ENCODE assay signal across 1 fruit fly cellular context in genomic region chr2L:2750337-2751084, dm6.
A peak's percentile ranks its signal among the peaks of the same experiment; 100 is the strongest.
TF ChIP-seq lines count a peak whose summit lies in the region.

No protein-coding gene starts in this region.

TF ChIP-seq in whole organism, embryonic, 481 proteins besides CTCF, POLR2A, EP300 and RAD21 (continued from another document and continues in another):
- TF ChIP-seq CG3838 (GFP tag; optimal IDR thresholded peaks at IDR 0.05; lab: Kevin White, UChicago): peak; percentile 71
- TF ChIP-seq Kr (GFP tag; optimal IDR thresholded peaks at IDR 0.05; lab: Kevin White, UChicago): no peak
- TF ChIP-seq D19A (tag; optimal IDR thresholded peaks at IDR 0.05; lab: Kevin White, UChicago): peak; percentile 93
- peak; percentile 63 for TF ChIP-seq CG5245 (GFP tag; optimal IDR thresholded peaks at IDR 0.05; lab: Kevin White, UChicago)
- TF ChIP-seq zen (tag; optimal IDR thresholded peaks at IDR 0.05; lab: Kevin White, UChicago): peak; percentile 75
- peak; percentile 72 for TF ChIP-seq CG12219 (GFP tag; optimal IDR thresholded peaks at IDR 0.05; lab: Kevin White, UChicago)
- TF ChIP-seq CG12744 (GFP tag; optimal IDR thresholded peaks at IDR 0.05; lab: Kevin White, UChicago): peak; percentile 65
- peak; percentile 80 for TF ChIP-seq nau (GFP tag; optimal IDR thresholded peaks at IDR 0.05; lab: Kevin White, UChicago)
- TF ChIP-seq CG1792 (GFP tag; optimal IDR thresholded peaks at IDR 0.05; lab: Kevin White, UChicago): peak; percentile 75
- no peak for TF ChIP-seq CG7372 (GFP tag; IDR thresholded peaks at IDR 0.05; lab: Robert Waterston, UW)
- no peak for TF ChIP-seq aop (GFP tag; IDR thresholded peaks at IDR 0.05; lab: Robert Waterston, UW)
- TF ChIP-seq otp (GFP tag; IDR thresholded peaks at IDR 0.05; lab: Robert Waterston, UW): no peak
- peak; percentile 63 for TF ChIP-seq pho (GFP tag; optimal IDR thresholded peaks at IDR 0.05; lab: Kevin White, UChicago)
- no peak for TF ChIP-seq vvl (GFP tag; IDR thresholded peaks at IDR 0.05; lab: Robert Waterston, UW)
- TF ChIP-seq crp (GFP tag; optimal IDR thresholded peaks at IDR 0.05; lab: Kevin White, UChicago): peak in 1 of 2 experiments; percentile 16
- peak; percentile 59 for TF ChIP-seq fd64A (GFP tag; optimal IDR thresholded peaks at IDR 0.05; lab: Kevin White, UChicago)
- TF ChIP-seq CG2712 (tag; optimal IDR thresholded peaks at IDR 0.05; lab: Kevin White, UChicago): peak; percentile 87
- peak; percentile 57 for TF ChIP-seq CG9437 (GFP tag; optimal IDR thresholded peaks at IDR 0.05; lab: Kevin White, UChicago)
- TF ChIP-seq Tbp (GFP tag; optimal IDR thresholded peaks at IDR 0.05; lab: Kevin White, UChicago): no peak
- peak; percentile 76 for TF ChIP-seq CG6854 (GFP tag; optimal IDR thresholded peaks at IDR 0.05; lab: Kevin White, UChicago)
- TF ChIP-seq sim (GFP tag; IDR thresholded peaks at IDR 0.05; lab: Robert Waterston, UW): no peak
- no peak for TF ChIP-seq ci (GFP tag; IDR thresholded peaks at IDR 0.05; lab: Robert Waterston, UW)
- peak; percentile 73 for TF ChIP-seq CG4820 (GFP tag; optimal IDR thresholded peaks at IDR 0.05; lab: Kevin White, UChicago)
- TF ChIP-seq CG9215 (GFP tag; IDR thresholded peaks at IDR 0.05; lab: Robert Waterston, UW): no peak
- TF ChIP-seq sob (GFP tag; IDR thresholded peaks at IDR 0.05; lab: Robert Waterston, UW): no peak
- TF ChIP-seq Hmx (GFP tag; optimal IDR thresholded peaks at IDR 0.05; lab: Kevin White, UChicago): peak; percentile 16
- peak; percentile 57 for TF ChIP-seq dmrt11E (tag; optimal IDR thresholded peaks at IDR 0.05; lab: Kevin White, UChicago)
- no peak for TF ChIP-seq ro (GFP tag; IDR thresholded peaks at IDR 0.05; lab: Robert Waterston, UW)
- TF ChIP-seq CG4707 (GFP tag; optimal IDR thresholded peaks at IDR 0.05; lab: Kevin White, UChicago): peak; percentile 30
- peak; percentile 76 for TF ChIP-seq CG34376 (GFP tag; optimal IDR thresholded peaks at IDR 0.05; lab: Kevin White, UChicago)
- peak; percentile 67 for TF ChIP-seq Asciz (GFP tag; optimal IDR thresholded peaks at IDR 0.05; lab: Kevin White, UChicago)
- no peak for TF ChIP-seq klu (GFP tag; IDR thresholded peaks at IDR 0.05; lab: Robert Waterston, UW)
- TF ChIP-seq hth (optimal IDR thresholded peaks at IDR 0.05; lab: Kevin White, UChicago): no peak
- no peak for TF ChIP-seq inv (GFP tag; IDR thresholded peaks at IDR 0.05; lab: Robert Waterston, UW; ENCODE audit: partially characterized antibody)
- TF ChIP-seq CG1603 (tag; optimal IDR thresholded peaks at IDR 0.05; lab: Kevin White, UChicago): peak; percentile 75
- peak; percentile 72 for TF ChIP-seq Six4 (GFP tag; optimal IDR thresholded peaks at IDR 0.05; lab: Kevin White, UChicago)
- TF ChIP-seq CG7928 (GFP tag; optimal IDR thresholded peaks at IDR 0.05; lab: Kevin White, UChicago): peak; percentile 61
- TF ChIP-seq NFAT (GFP tag; IDR thresholded peaks at IDR 0.05; lab: Robert Waterston, UW): no peak
- peak; percentile 81 for TF ChIP-seq CG10209 (GFP tag; optimal IDR thresholded peaks at IDR 0.05; lab: Kevin White, UChicago)
- TF ChIP-seq Bteb2 (GFP tag; optimal IDR thresholded peaks at IDR 0.05; lab: Kevin White, UChicago): peak; percentile 73
- TF ChIP-seq CG6254 (GFP tag; optimal IDR thresholded peaks at IDR 0.05; lab: Kevin White, UChicago): peak; percentile 20
- TF ChIP-seq tup (GFP tag; optimal IDR thresholded peaks at IDR 0.05; lab: Kevin White, UChicago): peak; percentile 70
- TF ChIP-seq dysf (GFP tag; IDR thresholded peaks at IDR 0.05; lab: Robert Waterston, UW): no peak
- TF ChIP-seq slou (GFP tag; optimal IDR thresholded peaks at IDR 0.05; lab: Kevin White, UChicago): peak; percentile 25
- TF ChIP-seq fd3F (GFP tag; optimal IDR thresholded peaks at IDR 0.05; lab: Kevin White, UChicago): peak; percentile 68
- peak; percentile 52 for TF ChIP-seq Sox102F (GFP tag; optimal IDR thresholded peaks at IDR 0.05; lab: Kevin White, UChicago)
- TF ChIP-seq CG1647 (GFP tag; optimal IDR thresholded peaks at IDR 0.05; lab: Kevin White, UChicago): peak; percentile 77
- TF ChIP-seq ap (GFP tag; IDR thresholded peaks at IDR 0.05; lab: Robert Waterston, UW): no peak
- TF ChIP-seq Blimp-1 (GFP tag; optimal IDR thresholded peaks at IDR 0.05; lab: Kevin White, UChicago): peak; percentile 72
- TF ChIP-seq Neu2 (GFP tag; optimal IDR thresholded peaks at IDR 0.05; lab: Kevin White, UChicago; ENCODE audit: borderline replicate concordance): peak; percentile 0
- peak; percentile 84 for TF ChIP-seq CG17359 (tag; optimal IDR thresholded peaks at IDR 0.05; lab: Kevin White, UChicago)
- TF ChIP-seq pfk (GFP tag; optimal IDR thresholded peaks at IDR 0.05; lab: Kevin White, UChicago): peak; percentile 9
- no peak for TF ChIP-seq esg (GFP tag; conservative IDR thresholded peaks at IDR 0.05; lab: Robert Waterston, UW)
- peak; percentile 67 for TF ChIP-seq disco-r (GFP tag; optimal IDR thresholded peaks at IDR 0.05; lab: Kevin White, UChicago)
- no peak for TF ChIP-seq Bgb (GFP tag; IDR thresholded peaks at IDR 0.05; lab: Robert Waterston, UW; ENCODE audit: partially characterized antibody)
- peak; percentile 33 for TF ChIP-seq CG33557 (GFP tag; optimal IDR thresholded peaks at IDR 0.05; lab: Kevin White, UChicago)
- TF ChIP-seq repo (GFP tag; optimal IDR thresholded peaks at IDR 0.05; lab: Kevin White, UChicago): peak; percentile 60
- peak; percentile 63 for TF ChIP-seq CG12659 (GFP tag; optimal IDR thresholded peaks at IDR 0.05; lab: Kevin White, UChicago)
- peak; percentile 81 for TF ChIP-seq CG1233 (GFP tag; optimal IDR thresholded peaks at IDR 0.05; lab: Kevin White, UChicago)
- TF ChIP-seq Ets65A (GFP tag; lab: Kevin White, UChicago): peak; percentile 98
- peak; percentile 83 for TF ChIP-seq mam (GFP tag; optimal IDR thresholded peaks at IDR 0.05; lab: Kevin White, UChicago)
- TF ChIP-seq lbe (GFP tag; optimal IDR thresholded peaks at IDR 0.05; lab: Kevin White, UChicago): no peak
- TF ChIP-seq CG34224 (GFP tag; IDR thresholded peaks at IDR 0.05; lab: Robert Waterston, UW; ENCODE audit: partially characterized antibody): no peak
- TF ChIP-seq hbn (GFP tag; IDR thresholded peaks at IDR 0.05; lab: Robert Waterston, UW; ENCODE audit: partially characterized antibody): no peak
- TF ChIP-seq nerfin-1 (tag; optimal IDR thresholded peaks at IDR 0.05; lab: Kevin White, UChicago): peak; percentile 46
- TF ChIP-seq Hr39 (optimal IDR thresholded peaks at IDR 0.05; lab: Kevin White, UChicago): no peak
- no peak for TF ChIP-seq wor (GFP tag; IDR thresholded peaks at IDR 0.05; lab: Robert Waterston, UW)
- no peak for TF ChIP-seq ken (GFP tag; IDR thresholded peaks at IDR 0.05; lab: Robert Waterston, UW)
- TF ChIP-seq unpg (GFP tag; optimal IDR thresholded peaks at IDR 0.05; lab: Kevin White, UChicago): peak; percentile 78
- TF ChIP-seq CG2678 (tag; optimal IDR thresholded peaks at IDR 0.05; lab: Kevin White, UChicago): peak; percentile 91
- TF ChIP-seq wdn (GFP tag; IDR thresholded peaks at IDR 0.05; lab: Robert Waterston, UW): no peak
- no peak for TF ChIP-seq Elba2 (GFP tag; optimal IDR thresholded peaks at IDR 0.05; lab: Kevin White, UChicago)
- peak; percentile 87 for TF ChIP-seq CG7839 (tag; optimal IDR thresholded peaks at IDR 0.05; lab: Kevin White, UChicago)
- TF ChIP-seq psq (GFP tag; optimal IDR thresholded peaks at IDR 0.05; lab: Kevin White, UChicago): peak; percentile 33
- TF ChIP-seq Atf3 (GFP tag; optimal IDR thresholded peaks at IDR 0.05; lab: Kevin White, UChicago): peak; percentile 77
- no peak for TF ChIP-seq Ada2b (GFP tag; IDR thresholded peaks at IDR 0.05; lab: Robert Waterston, UW)
- TF ChIP-seq CG5180 (GFP tag; optimal IDR thresholded peaks at IDR 0.05; lab: Kevin White, UChicago): peak; percentile 63
- TF ChIP-seq YL-1 (GFP tag; optimal IDR thresholded peaks at IDR 0.05; lab: Kevin White, UChicago): peak; percentile 51
- no peak for TF ChIP-seq Sry-β (GFP tag; optimal IDR thresholded peaks at IDR 0.05; lab: Kevin White, UChicago)
- no peak for TF ChIP-seq CG2889 (GFP tag; IDR thresholded peaks at IDR 0.05; lab: Robert Waterston, UW)
- TF ChIP-seq CG33213 (GFP tag; optimal IDR thresholded peaks at IDR 0.05; lab: Kevin White, UChicago): peak; percentile 72
- TF ChIP-seq CG15269 (tag; optimal IDR thresholded peaks at IDR 0.05; lab: Kevin White, UChicago): peak; percentile 89
- TF ChIP-seq dpn (GFP tag; optimal IDR thresholded peaks at IDR 0.05; lab: Kevin White, UChicago): peak; percentile 85 to 87
- TF ChIP-seq Poxn (GFP tag; IDR thresholded peaks at IDR 0.05; lab: Robert Waterston, UW): no peak
- no peak for TF ChIP-seq CG32772 (GFP tag; IDR thresholded peaks at IDR 0.05; lab: Robert Waterston, UW)
- TF ChIP-seq Hey (tag; optimal IDR thresholded peaks at IDR 0.05; lab: Kevin White, UChicago): no peak
- peak; percentile 48 for TF ChIP-seq Hr3 (GFP tag; optimal IDR thresholded peaks at IDR 0.05; lab: Kevin White, UChicago)
- TF ChIP-seq Dip2 (GFP tag; IDR thresholded peaks at IDR 0.05; lab: Robert Waterston, UW): no peak
- no peak for TF ChIP-seq Opbp (GFP tag; IDR thresholded peaks at IDR 0.05; lab: Robert Waterston, UW; ENCODE audit: partially characterized antibody)
- TF ChIP-seq CG18764 (GFP tag; optimal IDR thresholded peaks at IDR 0.05; lab: Kevin White, UChicago): peak; percentile 67
- TF ChIP-seq Stat92E (GFP tag; optimal IDR thresholded peaks at IDR 0.05; lab: Kevin White, UChicago): peak in 1 of 3 experiments; percentile 37
- TF ChIP-seq NC2β (GFP tag; optimal IDR thresholded peaks at IDR 0.05; lab: Kevin White, UChicago): peak; percentile 44
- no peak for TF ChIP-seq Rfx (GFP tag; IDR thresholded peaks at IDR 0.05; lab: Robert Waterston, UW)
- TF ChIP-seq HLH4C (GFP tag; IDR thresholded peaks at IDR 0.05; lab: Robert Waterston, UW; ENCODE audit: partially characterized antibody): no peak
- peak; percentile 62 for TF ChIP-seq ash1 (GFP tag; optimal IDR thresholded peaks at IDR 0.05; lab: Kevin White, UChicago)
- TF ChIP-seq CG11723 (GFP tag; optimal IDR thresholded peaks at IDR 0.05; lab: Kevin White, UChicago): peak; percentile 13
- TF ChIP-seq chinmo (GFP tag; IDR thresholded peaks at IDR 0.05; lab: Robert Waterston, UW; ENCODE audit: partially characterized antibody): no peak
- TF ChIP-seq oc (tag; optimal IDR thresholded peaks at IDR 0.05; lab: Kevin White, UChicago): peak; percentile 75
- peak; percentile 73 for TF ChIP-seq MTF-1 (GFP tag; optimal IDR thresholded peaks at IDR 0.05; lab: Kevin White, UChicago; ENCODE audit: borderline replicate concordance)
- TF ChIP-seq Lhr (GFP tag; optimal IDR thresholded peaks at IDR 0.05; lab: Kevin White, UChicago): no peak
- peak; percentile 77 for TF ChIP-seq tap (tag; optimal IDR thresholded peaks at IDR 0.05; lab: Kevin White, UChicago)
- peak; percentile 67 for TF ChIP-seq odd (GFP tag; optimal IDR thresholded peaks at IDR 0.05; lab: Kevin White, UChicago)
- TF ChIP-seq Hmr (GFP tag; optimal IDR thresholded peaks at IDR 0.05; lab: Kevin White, UChicago): peak; percentile 80
- peak; percentile 53 for TF ChIP-seq Ets97D (GFP tag; optimal IDR thresholded peaks at IDR 0.05; lab: Kevin White, UChicago)
- peak; percentile 84 for TF ChIP-seq CG10543 (GFP tag; optimal IDR thresholded peaks at IDR 0.05; lab: Kevin White, UChicago)
- TF ChIP-seq CG30403 (GFP tag; optimal IDR thresholded peaks at IDR 0.05; lab: Kevin White, UChicago): peak; percentile 78
- peak; percentile 56 for TF ChIP-seq twi (tag; optimal IDR thresholded peaks at IDR 0.05; lab: Kevin White, UChicago)
- TF ChIP-seq CG10147 (GFP tag; optimal IDR thresholded peaks at IDR 0.05; lab: Kevin White, UChicago): peak; percentile 80
- no peak for TF ChIP-seq rib (GFP tag; IDR thresholded peaks at IDR 0.05; lab: Robert Waterston, UW)
- TF ChIP-seq Sry-δ (GFP tag; optimal IDR thresholded peaks at IDR 0.05; lab: Kevin White, UChicago): peak; percentile 45
- no peak for TF ChIP-seq Awh (GFP tag; IDR thresholded peaks at IDR 0.05; lab: Robert Waterston, UW)
- TF ChIP-seq tio (GFP tag; optimal IDR thresholded peaks at IDR 0.05; lab: Kevin White, UChicago): peak; percentile 12
- peak; percentile 50 for TF ChIP-seq CG11398 (GFP tag; optimal IDR thresholded peaks at IDR 0.05; lab: Kevin White, UChicago)
- TF ChIP-seq CG1832 (GFP tag; optimal IDR thresholded peaks at IDR 0.05; lab: Kevin White, UChicago): no peak
- TF ChIP-seq bigmax (GFP tag; optimal IDR thresholded peaks at IDR 0.05; lab: Kevin White, UChicago): peak; percentile 55
- no peak for TF ChIP-seq dan (GFP tag; IDR thresholded peaks at IDR 0.05; lab: Robert Waterston, UW)
- peak; percentile 83 for TF ChIP-seq crc (GFP tag; optimal IDR thresholded peaks at IDR 0.05; lab: Kevin White, UChicago)
- TF ChIP-seq pan (optimal IDR thresholded peaks at IDR 0.05; lab: Kevin White, UChicago): no peak
- TF ChIP-seq pan (GFP tag; optimal IDR thresholded peaks at IDR 0.05 in 1 of 2, IDR thresholded peaks at IDR 0.05 in 1 of 2): no peak
- TF ChIP-seq nerfin-2 (GFP tag; IDR thresholded peaks at IDR 0.05; lab: Robert Waterston, UW; ENCODE audit: partially characterized antibody): no peak
- TF ChIP-seq CG10267 (tag; optimal IDR thresholded peaks at IDR 0.05; lab: Kevin White, UChicago): peak; percentile 79
- TF ChIP-seq zfh1 (GFP tag; IDR thresholded peaks at IDR 0.05; lab: Robert Waterston, UW): no peak
- TF ChIP-seq Fer2 (tag; optimal IDR thresholded peaks at IDR 0.05; lab: Kevin White, UChicago): peak; percentile 55
- TF ChIP-seq B-H1 (GFP tag; IDR thresholded peaks at IDR 0.05; lab: Robert Waterston, UW): no peak
- peak; percentile 76 for TF ChIP-seq CG18619 (GFP tag; optimal IDR thresholded peaks at IDR 0.05; lab: Kevin White, UChicago)
- peak; percentile 82 for TF ChIP-seq CG12391 (tag; optimal IDR thresholded peaks at IDR 0.05; lab: Kevin White, UChicago)
- TF ChIP-seq bcd (GFP tag; optimal IDR thresholded peaks at IDR 0.05; lab: Kevin White, UChicago): peak; percentile 85
- TF ChIP-seq lab (GFP tag; optimal IDR thresholded peaks at IDR 0.05; lab: Kevin White, UChicago): peak; percentile 95
- no peak for TF ChIP-seq lov (optimal IDR thresholded peaks at IDR 0.05; lab: Kevin White, UChicago)
- no peak for TF ChIP-seq lov (GFP tag; IDR thresholded peaks at IDR 0.05; lab: Robert Waterston, UW)
- no peak for TF ChIP-seq usp (GFP tag; optimal IDR thresholded peaks at IDR 0.05; lab: Kevin White, UChicago)
- TF ChIP-seq CG13287 (GFP tag; IDR thresholded peaks at IDR 0.05; lab: Robert Waterston, UW; ENCODE audit: partially characterized antibody): no peak
- TF ChIP-seq HmgD (GFP tag; optimal IDR thresholded peaks at IDR 0.05; lab: Kevin White, UChicago): peak; percentile 52
- no peak for TF ChIP-seq CG4404 (GFP tag; IDR thresholded peaks at IDR 0.05; lab: Robert Waterston, UW)
- peak; percentile 62 for TF ChIP-seq da (GFP tag; optimal IDR thresholded peaks at IDR 0.05; lab: Kevin White, UChicago)
